Fruit fly (Drosophila melanogaster) whole organism, embryonic: ENCODE results near the gene ph-p.

Source experiments
- Ada2b ChIP-seq: fragments of 200-800 bp; sonication (Bioruptor generic); IDR thresholded peaks from 2 replicates; pipeline ENCODE4 v1.3.6; 2022; ENCODE audit warnings: missing biosample characterization, missing genetic modification characterization
- Aef1 ChIP-seq: fragments of 200-800 bp; sonication (Bioruptor generic); IDR thresholded peaks from 3 replicates; pipeline ENCODE4 v1.3.6; 2022; ENCODE audit warnings: missing biosample characterization, missing genetic modification characterization
- CG10543 ChIP-seq: fragments of 200-800 bp; sonication (Bioruptor generic); optimal IDR thresholded peaks from 3 replicates; lab custom pipeline; 2017; ENCODE audit warnings: missing biosample characterization, mild to moderate bottlenecking, missing genetic modification characterization, moderate library complexity
- CG11247 ChIP-seq: fragments of 200-800 bp; sonication (Bioruptor generic); IDR thresholded peaks from 2 replicates; pipeline ENCODE4 v1.3.6; 2022; ENCODE audit warnings: missing biosample characterization, missing genetic modification characterization
- CG12391 ChIP-seq: fragments of 200-800 bp; sonication (Bioruptor generic); optimal IDR thresholded peaks from 3 replicates; lab custom pipeline; 2018; ENCODE audit warnings: missing biosample characterization, mild to moderate bottlenecking, missing genetic modification characterization, moderate library complexity
- CG12659 ChIP-seq: fragments of 200-800 bp; sonication (Bioruptor generic); optimal IDR thresholded peaks from 3 replicates; lab custom pipeline; 2017; ENCODE audit warnings: mild to moderate bottlenecking, missing biosample characterization, missing genetic modification reagents, missing genetic modification characterization
- CG12744 ChIP-seq: fragments of 200-800 bp; sonication (Bioruptor generic); optimal IDR thresholded peaks from 2 replicates; lab custom pipeline; 2016; ENCODE audit warnings: missing biosample characterization, missing genetic modification characterization
- CG14441 ChIP-seq: fragments of 200-800 bp; sonication (Bioruptor generic); IDR thresholded peaks from 2 replicates; pipeline ENCODE4 v1.3.6; 2022; ENCODE audit warnings: missing biosample characterization, missing genetic modification characterization
- CG15011 ChIP-seq: fragments of 200-800 bp; sonication (Bioruptor generic); optimal IDR thresholded peaks from 3 replicates; lab custom pipeline; 2018; ENCODE audit warnings: missing biosample characterization, mild to moderate bottlenecking, missing genetic modification characterization
- CG17612 ChIP-seq: fragments of 200-800 bp; sonication (Bioruptor generic); IDR thresholded peaks from 2 replicates; pipeline ENCODE4 v1.3.6; 2022; ENCODE audit warnings: missing biosample characterization, missing genetic modification characterization
- CG18262 ChIP-seq: fragments of 200-800 bp; optimal IDR thresholded peaks from 3 replicates; lab custom pipeline; 2019; ENCODE audit warnings: missing biosample characterization, mild to moderate bottlenecking, missing genetic modification characterization, moderate library complexity
- CG2120 ChIP-seq: fragments of 200-800 bp; sonication (Bioruptor generic); optimal IDR thresholded peaks from 3 replicates; lab custom pipeline; 2016; ENCODE audit warnings: missing biosample characterization, missing genetic modification characterization
- CG30020 ChIP-seq: fragments of 200-800 bp; optimal IDR thresholded peaks from 2 replicates; lab custom pipeline; 2019; ENCODE audit warnings: missing biosample characterization, mild to moderate bottlenecking, missing genetic modification characterization, moderate library complexity
- CG31365 ChIP-seq: fragments of 200-800 bp; sonication (Bioruptor generic); optimal IDR thresholded peaks from 2 replicates; lab custom pipeline; 2018; ENCODE audit warnings: missing biosample characterization, mild to moderate bottlenecking, missing genetic modification characterization
- CG33213 ChIP-seq: fragments of 200-800 bp; sonication (Bioruptor generic); optimal IDR thresholded peaks from 3 replicates; lab custom pipeline; 2016; ENCODE audit warnings: missing biosample characterization, missing genetic modification characterization
- CG4282 ChIP-seq: fragments of 200-800 bp; sonication (Bioruptor generic); optimal IDR thresholded peaks from 2 replicates; lab custom pipeline; 2016; ENCODE audit warnings: missing biosample characterization, missing genetic modification characterization
- CG4730 ChIP-seq: fragments of 200-800 bp; sonication (Bioruptor generic); IDR thresholded peaks from 2 replicates; pipeline ENCODE4 v1.3.6; 2022; ENCODE audit warnings: missing biosample characterization, missing genetic modification characterization
- CG8388 ChIP-seq: fragments of 200-800 bp; sonication (Bioruptor generic); optimal IDR thresholded peaks from 2 replicates; lab custom pipeline; 2019; ENCODE audit warnings: missing biosample characterization, mild to moderate bottlenecking, missing genetic modification characterization, moderate library complexity
- D19A ChIP-seq: fragments of 200-800 bp; optimal IDR thresholded peaks from 3 replicates; lab custom pipeline; 2019; ENCODE audit warnings: missing biosample characterization, mild to moderate bottlenecking, missing genetic modification characterization, moderate library complexity
- Deaf1 ChIP-seq: fragments of 200-800 bp; optimal IDR thresholded peaks from 3 replicates; lab custom pipeline; 2019; ENCODE audit warnings: missing biosample characterization, mild to moderate bottlenecking, missing genetic modification characterization, moderate library complexity
- Dll ChIP-seq: fragments of 200-800 bp; sonication (Bioruptor generic); IDR thresholded peaks from 4 replicates; pipeline ENCODE4 v1.3.6; 2022; ENCODE audit warnings: missing biosample characterization, missing genetic modification characterization; ENCODE audit not compliant: partially characterized antibody
- Drgx ChIP-seq: fragments of 200-800 bp; sonication (Bioruptor generic); IDR thresholded peaks from 2 replicates; pipeline ENCODE4 v1.3.6; 2022; ENCODE audit warnings: missing biosample characterization, missing genetic modification characterization
- ERR ChIP-seq: fragments of 200-800 bp; sonication (Bioruptor generic); optimal IDR thresholded peaks from 2 replicates; lab custom pipeline; 2016; ENCODE audit warnings: missing biosample characterization, missing genetic modification characterization
- Ets65A ChIP-seq: fragments of 200-800 bp; sonication (Bioruptor generic); peaks from one replicate; lab custom pipeline; 2016; ENCODE audit warnings: missing biosample characterization, missing genetic modification characterization
- Ets97D ChIP-seq: fragments of 200-800 bp; sonication (Bioruptor generic); optimal IDR thresholded peaks from 3 replicates; lab custom pipeline; 2016; ENCODE audit warnings: missing biosample characterization, missing genetic modification characterization
- Hr39 ChIP-seq: fragments of >200 bp; optimal IDR thresholded peaks from 2 replicates; lab custom pipeline; 2017
- Hsf ChIP-seq: fragments of 200-800 bp; sonication (Bioruptor generic); optimal IDR thresholded peaks from 3 replicates; lab custom pipeline; 2016; ENCODE audit warnings: missing biosample characterization, missing genetic modification characterization
- Med ChIP-seq: fragments of 200-800 bp; sonication (Bioruptor generic); peaks from one replicate; lab custom pipeline; 2016; ENCODE audit warnings: missing biosample characterization, missing genetic modification characterization, mild to moderate bottlenecking, inconsistent platforms, moderate library complexity
- Ravus ChIP-seq: fragments of 200-800 bp; sonication (Bioruptor generic); IDR thresholded peaks from 2 replicates; pipeline ENCODE4 v1.3.6; 2022; ENCODE audit warnings: missing biosample characterization, missing genetic modification characterization
- Taf1 ChIP-seq: fragments of 200-800 bp; sonication (Bioruptor generic); IDR thresholded peaks from 2 replicates; pipeline ENCODE4 v1.3.6; 2022; ENCODE audit warnings: missing biosample characterization, missing genetic modification characterization
- Trl ChIP-seq, 3 experiments: fragments of >200 bp in 2 of 3; fragments of 200-800 bp in 1 of 3; sonication (Bioruptor generic) in 1 of 3; optimal IDR thresholded peaks; 2 replicates in 1 of 3; 3 replicates in 2 of 3; lab custom pipeline; 2016 to 2017; ENCODE audit warnings: missing biosample characterization in 1 of 3, missing genetic modification characterization in 1 of 3
- cas ChIP-seq: fragments of 200-800 bp; sonication (Bioruptor generic); IDR thresholded peaks from 2 replicates; pipeline ENCODE4 v1.3.6; 2022; ENCODE audit warnings: missing biosample characterization, missing genetic modification characterization
- cato ChIP-seq: fragments of 200-800 bp; sonication (Bioruptor generic); optimal IDR thresholded peaks from 2 replicates; lab custom pipeline; 2016; ENCODE audit warnings: missing biosample characterization, missing genetic modification characterization, borderline replicate concordance
- cg ChIP-seq: fragments of 200-800 bp; sonication (Bioruptor generic); optimal IDR thresholded peaks from 3 replicates; lab custom pipeline; 2019; ENCODE audit warnings: missing biosample characterization, mild to moderate bottlenecking, missing genetic modification characterization, moderate library complexity
- chm ChIP-seq: fragments of 200-800 bp; sonication (Bioruptor generic); IDR thresholded peaks from 2 replicates; pipeline ENCODE4 v1.3.6; 2022; ENCODE audit warnings: missing biosample characterization, missing genetic modification characterization
- dysf ChIP-seq: fragments of 200-800 bp; sonication (Bioruptor generic); IDR thresholded peaks from 3 replicates; pipeline ENCODE4 v1.3.6; 2022; ENCODE audit warnings: missing biosample characterization, missing genetic modification characterization
- ftz-f1 ChIP-seq: fragments of 200-800 bp; sonication (Bioruptor generic); optimal IDR thresholded peaks from 2 replicates; lab custom pipeline; 2016; ENCODE audit warnings: missing biosample characterization, missing genetic modification characterization
- fu2 ChIP-seq: fragments of 200-800 bp; sonication (Bioruptor generic); optimal IDR thresholded peaks from 2 replicates; lab custom pipeline; 2016; ENCODE audit warnings: missing biosample characterization, missing genetic modification characterization
- gsb-n ChIP-seq: fragments of 200-800 bp; sonication (Bioruptor generic); optimal IDR thresholded peaks from 3 replicates; lab custom pipeline; 2018; ENCODE audit warnings: missing biosample characterization, mild to moderate bottlenecking, missing genetic modification characterization
- inv ChIP-seq: fragments of 200-800 bp; sonication (Bioruptor generic); IDR thresholded peaks from 2 replicates; pipeline ENCODE4 v1.3.6; 2022; ENCODE audit warnings: missing biosample characterization, missing genetic modification characterization; ENCODE audit not compliant: partially characterized antibody
- jing ChIP-seq: fragments of 200-800 bp; sonication (Bioruptor generic); optimal IDR thresholded peaks from 2 replicates; lab custom pipeline; 2018; ENCODE audit warnings: missing biosample characterization, mild to moderate bottlenecking, missing genetic modification characterization
- kay ChIP-seq: fragments of 200-800 bp; sonication (Bioruptor generic); optimal IDR thresholded peaks from 2 replicates; lab custom pipeline; 2016; ENCODE audit warnings: missing biosample characterization, missing genetic modification characterization
- lab ChIP-seq: fragments of 200-800 bp; sonication (Bioruptor generic); optimal IDR thresholded peaks from 3 replicates; lab custom pipeline; 2017; ENCODE audit warnings: missing biosample characterization, missing genetic modification characterization, mild to moderate bottlenecking, moderate library complexity, missing genetic modification reagents
- lilli ChIP-seq: fragments of 200-800 bp; sonication (Bioruptor generic); optimal IDR thresholded peaks from 3 replicates; lab custom pipeline; 2016; ENCODE audit warnings: missing biosample characterization, missing genetic modification characterization
- mam ChIP-seq: fragments of 200-800 bp; sonication (Bioruptor generic); optimal IDR thresholded peaks from 3 replicates; lab custom pipeline; 2016; ENCODE audit warnings: missing biosample characterization, missing genetic modification characterization
- pan ChIP-seq, 4 experiments: fragments of >200 bp in 3 of 4; fragments of 200-800 bp in 1 of 4; sonication (Bioruptor generic) in 1 of 4; optimal IDR thresholded peaks in 3 of 4; IDR thresholded peaks in 1 of 4; 2 replicates each; pipeline versions ENCODE4 v1.3.6 to Lab custom; 2017 to 2022; ENCODE audit warnings: missing biosample characterization in 2 of 4, missing genetic modification characterization in 2 of 4, mixed read lengths in 1 of 4
- pb ChIP-seq: fragments of 200-800 bp; sonication (Bioruptor generic); optimal IDR thresholded peaks from 3 replicates; lab custom pipeline; 2016; ENCODE audit warnings: missing biosample characterization, missing genetic modification characterization
- row ChIP-seq: fragments of 200-800 bp; sonication (Bioruptor generic); IDR thresholded peaks from 3 replicates; pipeline ENCODE4 v1.3.6; 2022; ENCODE audit warnings: missing biosample characterization, missing genetic modification characterization
- sd ChIP-seq: fragments of 200-800 bp; sonication (Bioruptor generic); optimal IDR thresholded peaks from 3 replicates; lab custom pipeline; 2018; ENCODE audit warnings: missing biosample characterization, mild to moderate bottlenecking, missing genetic modification characterization, moderate library complexity
- slbo ChIP-seq: fragments of 200-800 bp; sonication (Bioruptor generic); IDR thresholded peaks from 2 replicates; pipeline ENCODE4 v1.3.6; 2022; ENCODE audit warnings: missing biosample characterization, missing genetic modification characterization
- slp2 ChIP-seq: fragments of 200-800 bp; sonication (Bioruptor generic); optimal IDR thresholded peaks from 2 replicates; lab custom pipeline; 2016; ENCODE audit warnings: missing biosample characterization, missing genetic modification characterization
- tgo ChIP-seq: fragments of 200-800 bp; sonication (Bioruptor generic); IDR thresholded peaks from 3 replicates; pipeline ENCODE4 v1.3.6; 2022; ENCODE audit warnings: missing biosample characterization, missing genetic modification characterization

Gene ph-p

DNA sequence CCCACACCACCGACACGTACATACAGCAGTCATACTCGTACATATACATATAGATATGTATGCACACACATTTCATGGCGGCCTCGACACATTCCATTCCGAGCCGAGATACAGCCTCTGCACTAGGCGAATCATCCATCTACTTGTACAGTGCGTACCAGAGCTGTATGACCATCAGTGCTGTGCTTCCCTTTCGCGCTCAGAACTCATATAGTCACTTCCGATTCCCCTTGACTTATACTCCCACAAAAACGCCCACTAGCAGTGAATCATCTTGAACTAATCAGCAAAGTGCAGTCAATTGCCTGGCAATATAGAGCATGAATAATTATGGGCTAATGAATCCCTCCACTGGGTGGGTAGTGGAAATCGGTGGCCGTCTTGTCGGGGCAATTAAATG lies 48.4 kb downstream of the ph-p start (continued):
- TF ChIP-seq CG12391 (no peak), Dll (no peak), CG33213 (GFP tag; lab: Kevin White, UChicago) (no peak), CG17612 (no peak), Med (GFP tag; lab: Kevin White, UChicago) (peak; percentile 71), Hsf (no peak), CG30020 (no peak), cg (peak; percentile 28), CG4730 (GFP tag; lab: Robert Waterston, UW) (no peak), cas (GFP tag; lab: Robert Waterston, UW) (no peak), mam (GFP tag; lab: Kevin White, UChicago) (no peak), sd (tag; lab: Kevin White, UChicago) (peak; percentile 75), CG8388 (GFP tag; lab: Kevin White, UChicago) (peak; percentile 13), CG4282 (GFP tag; lab: Kevin White, UChicago) (no peak), inv (GFP tag; lab: Robert Waterston, UW) (no peak), lilli (no peak), Trl (optimal IDR thresholded peaks at IDR 0.05; lab: Kevin White, UChicago) (no peak), Trl (GFP tag; optimal IDR thresholded peaks at IDR 0.05; lab: Kevin White, UChicago) (no peak), CG10543 (GFP tag; lab: Kevin White, UChicago) (peak; percentile 14), Drgx (GFP tag; lab: Robert Waterston, UW) (no peak), Aef1 (GFP tag; lab: Robert Waterston, UW) (no peak), ERR (GFP tag; lab: Kevin White, UChicago) (no peak), cato (GFP tag; lab: Kevin White, UChicago) (no peak), Deaf1 (tag; lab: Kevin White, UChicago) (peak; percentile 3), Hr39 (lab: Kevin White, UChicago) (no peak), kay (GFP tag; lab: Kevin White, UChicago) (peak; percentile 26)

DNA sequence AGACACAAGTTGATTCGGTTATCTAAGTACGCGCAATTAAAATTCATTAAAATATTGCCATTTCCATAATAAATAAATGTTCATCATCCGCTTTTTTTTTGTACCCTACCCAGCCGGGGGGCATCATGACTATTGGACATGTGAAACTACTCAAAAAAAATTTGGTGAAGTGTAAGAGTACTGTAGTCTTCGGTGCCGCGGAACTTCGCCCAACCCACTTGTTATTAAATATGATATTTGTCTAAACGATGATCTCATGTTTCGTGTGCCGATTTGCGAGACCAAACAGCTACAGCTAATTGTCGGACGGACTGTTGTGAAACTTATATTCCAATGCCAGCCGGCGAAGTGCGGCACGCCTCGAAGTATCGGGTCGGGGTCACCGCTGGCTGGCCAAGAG lies 49.4 kb downstream of the ph-p start:
- TF ChIP-seq gsb-n (tag; lab: Kevin White, UChicago) (no peak), Ravus (no peak), Ets65A (peak; percentile 78), CG14441 (0 out of 2 replicates have a peak, but pooled peaks have one; percentile 19), slp2 (GFP tag; lab: Kevin White, UChicago) (no peak), CG2120 (GFP tag; lab: Kevin White, UChicago) (peak; percentile 21), chm (GFP tag; lab: Robert Waterston, UW) (no peak), slbo (peak; percentile 6; the same call in 1 of the 2 replicates), CG18262 (tag; lab: Kevin White, UChicago) (no peak), CG15011 (GFP tag; lab: Kevin White, UChicago) (no peak), Ada2b (GFP tag; lab: Robert Waterston, UW) (0 out of 2 replicates have a peak, but pooled peaks have one; percentile 5), lab (GFP tag; lab: Kevin White, UChicago) (peak; percentile 40), CG31365 (tag; lab: Kevin White, UChicago) (no peak), CG11247 (0 out of 2 replicates have a peak, but pooled peaks have one; percentile 28), CG12659 (GFP tag; lab: Kevin White, UChicago) (no peak), ftz-f1 (GFP tag; lab: Kevin White, UChicago) (peak; percentile 26), row (GFP tag; lab: Robert Waterston, UW) (0 out of 3 replicates have a peak, but pooled peaks have one; percentile 12), tgo (GFP tag; lab: Robert Waterston, UW) (peak; percentile 30; the same call in 1 of the 3 replicates), jing (GFP tag; lab: Kevin White, UChicago) (no peak), Ets97D (GFP tag; lab: Kevin White, UChicago) (no peak), CG12744 (GFP tag; lab: Kevin White, UChicago) (no peak), Aef1 (GFP tag; lab: Robert Waterston, UW) (no peak), dysf (0 out of 3 replicates have a peak, but pooled peaks have one; percentile 10), D19A (tag; lab: Kevin White, UChicago) (peak; percentile 59), fu2 (GFP tag; lab: Kevin White, UChicago) (no peak), Taf1 (GFP tag; lab: Robert Waterston, UW) (no peak), pb (GFP tag; lab: Kevin White, UChicago) (no peak), pan (optimal IDR thresholded peaks at IDR 0.05; lab: Kevin White, UChicago) (no peak), pan (GFP tag; optimal IDR thresholded peaks at IDR 0.05 in 1 of 2, IDR thresholded peaks at IDR 0.05 in 1 of 2) (peak in 1 of 2 experiments; percentile 6)
